Worm (Caenorhabditis elegans) whole organism, young adult: ENCODE results near the gene nhr-280.
A peak's percentile ranks its signal among the peaks of the same experiment; 100 is the strongest.
"Not testable (repeated sequence)": the region's sequence is repeated elsewhere in the genome, so short reads cannot be mapped to it uniquely, and the experiment has no call there.

ENCODE experiments used
- B0019.2 ChIP-seq: fragments of 200-800 bp; sonication (Bioruptor generic); conservative IDR thresholded peaks from 2 replicates; pipeline ENCODE4 v1.3.6; 2022; ENCODE audit warnings: missing genetic modification reagents, missing genetic modification characterization, missing compliant biosample characterization
- F10E7.11 ChIP-seq: sonication (generic microtip); optimal IDR thresholded peaks from 2 replicates; lab custom pipeline; 2017; ENCODE audit warnings: mild to moderate bottlenecking, missing genetic modification characterization, moderate library complexity, missing compliant biosample characterization
- F52B5.7 ChIP-seq: sonication (generic microtip); optimal IDR thresholded peaks from 2 replicates; lab custom pipeline; 2016; ENCODE audit warnings: mild to moderate bottlenecking, missing genetic modification characterization, missing compliant biosample characterization
- F57A8.1 ChIP-seq: fragments of 200-800 bp; sonication (Bioruptor generic); optimal IDR thresholded peaks from 2 replicates; lab custom pipeline; 2018; ENCODE audit warnings: mild to moderate bottlenecking, missing genetic modification characterization, moderate library complexity, missing compliant biosample characterization
- K11D2.4 ChIP-seq: fragments of 200-800 bp; sonication (Bioruptor generic); IDR thresholded peaks from 2 replicates; pipeline ENCODE4 v1.3.6; 2022; ENCODE audit warnings: missing genetic modification reagents, missing genetic modification characterization, missing compliant biosample characterization
- Y53F4B.3 ChIP-seq: fragments of 200-800 bp; sonication (Bioruptor generic); IDR thresholded peaks from 2 replicates; pipeline ENCODE4 v1.3.6; 2022; ENCODE audit warnings: missing genetic modification reagents, missing genetic modification characterization, missing compliant biosample characterization
- Y56A3A.18 ChIP-seq: fragments of 200-800 bp; sonication (Bioruptor generic); IDR thresholded peaks from 2 replicates; pipeline ENCODE4 v1.3.6; 2022; ENCODE audit warnings: missing genetic modification reagents, missing genetic modification characterization, missing compliant biosample characterization
- atf-7 ChIP-seq: sonication (generic microtip); optimal IDR thresholded peaks from 2 replicates; lab custom pipeline; 2017; ENCODE audit warnings: mild to moderate bottlenecking, missing genetic modification characterization, missing compliant biosample characterization
- attf-6 ChIP-seq: fragments of 200-800 bp; sonication (Bioruptor generic); IDR thresholded peaks from 2 replicates; pipeline ENCODE4 v1.3.6; 2022; ENCODE audit warnings: missing genetic modification reagents, missing genetic modification characterization, missing compliant biosample characterization
- cebp-1 ChIP-seq, 2 experiments: fragments of 200-800 bp in 1 of 2; sonication (Bioruptor generic) in 1 of 2; sonication (generic microtip) in 1 of 2; IDR thresholded peaks in 1 of 2; optimal IDR thresholded peaks in 1 of 2; 2 replicates each; pipeline versions ENCODE4 v1.3.6 to Lab custom; 2017 to 2022; ENCODE audit warnings: missing compliant biosample characterization in 2 of 2, missing genetic modification characterization in 2 of 2, mild to moderate bottlenecking in 1 of 2, missing genetic modification reagents in 1 of 2, moderate library complexity in 1 of 2
- cebp-2 ChIP-seq: fragments of 200-800 bp; sonication (Bioruptor generic); IDR thresholded peaks from 2 replicates; pipeline ENCODE4 v1.3.6; 2022; ENCODE audit warnings: missing genetic modification characterization, missing compliant biosample characterization
- ceh-27 ChIP-seq: fragments of 200-800 bp; sonication (Bioruptor generic); optimal IDR thresholded peaks from 2 replicates; lab custom pipeline; 2018; ENCODE audit warnings: mild to moderate bottlenecking, missing genetic modification characterization, moderate library complexity, missing compliant biosample characterization
- ceh-40 ChIP-seq: fragments of 200-800 bp; sonication (Bioruptor generic); IDR thresholded peaks from 2 replicates; pipeline ENCODE4 v1.3.6; 2022; ENCODE audit warnings: missing genetic modification characterization, missing compliant biosample characterization
- dpff-1 ChIP-seq: sonication (generic microtip); optimal IDR thresholded peaks from 2 replicates; lab custom pipeline; 2017; ENCODE audit warnings: mild to moderate bottlenecking, missing genetic modification characterization, missing compliant biosample characterization
- egl-44 ChIP-seq: fragments of 200-800 bp; sonication (Bioruptor generic); IDR thresholded peaks from 2 replicates; pipeline ENCODE4 v1.3.6; 2022; ENCODE audit warnings: missing genetic modification reagents, missing genetic modification characterization, missing compliant biosample characterization
- ets-4 ChIP-seq: fragments of 200-800 bp; sonication (Bioruptor generic); optimal IDR thresholded peaks from 2 replicates; lab custom pipeline; 2018; ENCODE audit warnings: mild to moderate bottlenecking, missing genetic modification characterization, missing compliant biosample characterization
- hlh-26 ChIP-seq: fragments of 200-800 bp; sonication (Bioruptor generic); conservative IDR thresholded peaks from 2 replicates; pipeline ENCODE4 v1.3.6; 2022; ENCODE audit warnings: missing genetic modification reagents, missing genetic modification characterization, missing compliant biosample characterization
- hmg-1.2 ChIP-seq: fragments of 200-800 bp; sonication (Bioruptor generic); IDR thresholded peaks from 2 replicates; pipeline ENCODE4 v1.3.6; 2022; ENCODE audit warnings: missing genetic modification reagents, missing genetic modification characterization, missing compliant biosample characterization
- hmg-20 ChIP-seq: fragments of 200-800 bp; sonication (Bioruptor generic); IDR thresholded peaks from 2 replicates; pipeline ENCODE4 v1.3.6; 2022; ENCODE audit warnings: missing genetic modification reagents, missing genetic modification characterization, missing compliant biosample characterization
- lag-1 ChIP-seq: fragments of 200-800 bp; sonication (Bioruptor generic); IDR thresholded peaks from 2 replicates; pipeline ENCODE4 v1.3.6; 2022; ENCODE audit warnings: missing genetic modification reagents, missing genetic modification characterization, missing compliant biosample characterization
- lin-35 ChIP-seq, 3 experiments: fragments of 150-350 bp in 2 of 3; sonication (generic microtip) in 1 of 3; optimal IDR thresholded peaks; 2 replicates each; lab custom pipeline; 2014 to 2018; ENCODE audit warnings: missing biosample characterization in 3 of 3, missing genetic modification characterization in 3 of 3, missing genetic modification reagents in 3 of 3
- lsl-1 ChIP-seq: fragments of 200-800 bp; sonication (Bioruptor generic); optimal IDR thresholded peaks from 2 replicates; lab custom pipeline; 2018; ENCODE audit warnings: mild to moderate bottlenecking, missing genetic modification characterization, moderate library complexity, missing compliant biosample characterization
- madf-10 ChIP-seq: sonication (generic microtip); optimal IDR thresholded peaks from 2 replicates; lab custom pipeline; 2016; ENCODE audit warnings: mild to moderate bottlenecking, missing genetic modification characterization, missing compliant biosample characterization
- madf-3 ChIP-seq: fragments of 200-800 bp; sonication (Bioruptor generic); IDR thresholded peaks from 2 replicates; pipeline ENCODE4 v1.3.6; 2022; ENCODE audit warnings: missing genetic modification reagents, missing genetic modification characterization, missing compliant biosample characterization
- mes-4 ChIP-seq: sonication (generic microtip); optimal IDR thresholded peaks from 2 replicates; lab custom pipeline; 2016; ENCODE audit warnings: missing genotype, missing genetic modification characterization, missing compliant biosample characterization
- mxl-1 ChIP-seq: sonication (generic microtip); optimal IDR thresholded peaks from 2 replicates; lab custom pipeline; 2016; ENCODE audit warnings: missing genetic modification characterization, missing compliant biosample characterization
- nhr-120 ChIP-seq: fragments of 200-800 bp; sonication (Bioruptor generic); IDR thresholded peaks from 2 replicates; pipeline ENCODE4 v1.3.6; 2022; ENCODE audit warnings: missing genetic modification characterization, missing compliant biosample characterization
- nhr-27 ChIP-seq: fragments of 200-800 bp; sonication (Bioruptor generic); optimal IDR thresholded peaks from 2 replicates; lab custom pipeline; 2018; ENCODE audit warnings: mild to moderate bottlenecking, missing genetic modification characterization, moderate library complexity, missing compliant biosample characterization
- nhr-90 ChIP-seq: sonication (generic microtip); optimal IDR thresholded peaks from 2 replicates; lab custom pipeline; 2016; ENCODE audit warnings: missing genotype, mild to moderate bottlenecking, missing genetic modification characterization, missing compliant biosample characterization
- rcor-1 ChIP-seq: fragments of 200-800 bp; sonication (Bioruptor generic); IDR thresholded peaks from 2 replicates; pipeline ENCODE4 v1.3.6; 2022; ENCODE audit warnings: missing genetic modification reagents, missing genetic modification characterization, missing compliant biosample characterization
- rec-8 ChIP-seq, 2 experiments: sonication (generic microtip); optimal IDR thresholded peaks; 2 replicates each; lab custom pipeline; 2016; ENCODE audit warnings: mild to moderate bottlenecking in 2 of 2, missing genetic modification characterization in 2 of 2, missing genetic modification reagents in 2 of 2, missing genotype in 2 of 2, missing biosample characterization in 1 of 2, missing compliant biosample characterization in 1 of 2, moderate library complexity in 1 of 2
- tbp1 ChIP-seq: fragments of 200-800 bp; sonication (Bioruptor generic); optimal IDR thresholded peaks from 2 replicates; lab custom pipeline; 2018; ENCODE audit warnings: mild to moderate bottlenecking, missing genetic modification characterization, missing compliant biosample characterization
- unc-130 ChIP-seq: sonication (generic microtip); optimal IDR thresholded peaks from 2 replicates; lab custom pipeline; 2016; ENCODE audit warnings: missing genetic modification reagents, missing genetic modification characterization, missing compliant biosample characterization
- unc-62 ChIP-seq: fragments of 150-350 bp; optimal IDR thresholded peaks from 2 replicates; lab custom pipeline; 2014; ENCODE audit warnings: missing biosample characterization, missing genetic modification reagents, missing genetic modification characterization
- ztf-26 ChIP-seq: sonication (generic microtip); optimal IDR thresholded peaks from 2 replicates; lab custom pipeline; 2017; ENCODE audit warnings: missing genetic modification characterization, missing compliant biosample characterization

nhr-280 gene

DNA sequence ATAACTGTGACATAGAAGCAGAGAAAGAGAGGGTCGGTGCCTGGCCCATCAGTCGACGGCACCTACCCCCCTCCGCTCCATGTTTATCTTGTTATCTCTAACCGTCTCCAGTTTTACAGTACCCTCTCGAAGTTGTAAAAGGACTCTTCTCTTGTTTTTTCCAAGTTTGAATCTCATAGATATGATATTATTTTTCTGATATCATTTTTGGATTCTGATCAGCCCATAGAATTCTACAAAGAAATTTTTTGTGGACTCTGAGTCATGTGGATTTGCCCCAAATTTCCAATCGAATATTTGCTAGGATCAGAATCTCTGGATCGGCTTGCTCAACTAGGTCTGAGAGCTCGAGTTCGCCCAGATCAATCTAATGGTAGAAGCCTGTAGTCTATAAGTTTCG, 15.9 kb downstream of the nhr-280 start, which contains the start of gene C29F9.6:
Gene C29F9.6, plus strand, starts transcription at position 301 of the 400 bp plus-strand sequence.
- no peak for TF ChIP-seq mes-4 (tag; lab: Kevin White, UChicago)
- no peak for TF ChIP-seq rcor-1 (GFP tag; lab: Robert Waterston, UW)
- no peak for TF ChIP-seq madf-10
- TF ChIP-seq egl-44 (GFP tag; lab: Robert Waterston, UW) = no peak
- TF ChIP-seq hmg-20 = no peak
- no peak for TF ChIP-seq nhr-90 (tag; lab: Kevin White, UChicago)
- no peak for TF ChIP-seq tbp1
- no peak for TF ChIP-seq F10E7.11 (tag; lab: Kevin White, UChicago)
- no peak for TF ChIP-seq F52B5.7 (tag; lab: Kevin White, UChicago)
- no peak for TF ChIP-seq B0019.2 (GFP tag; lab: Robert Waterston, UW)
- TF ChIP-seq lag-1 (GFP tag; lab: Robert Waterston, UW) = no peak
- TF ChIP-seq attf-6 (GFP tag; lab: Robert Waterston, UW) = no peak
- no peak for TF ChIP-seq hlh-26 (GFP tag; lab: Robert Waterston, UW)
- TF ChIP-seq lin-35 (GFP tag; optimal IDR thresholded peaks at IDR 0.05; lab: Kevin White, UChicago) = no peak
- no peak for TF ChIP-seq dpff-1
- TF ChIP-seq Y53F4B.3 (GFP tag; lab: Robert Waterston, UW) = no peak
- no peak for TF ChIP-seq unc-62
- no peak for TF ChIP-seq Y56A3A.18 (GFP tag; lab: Robert Waterston, UW)
- TF ChIP-seq mxl-1 = no peak

DNA sequence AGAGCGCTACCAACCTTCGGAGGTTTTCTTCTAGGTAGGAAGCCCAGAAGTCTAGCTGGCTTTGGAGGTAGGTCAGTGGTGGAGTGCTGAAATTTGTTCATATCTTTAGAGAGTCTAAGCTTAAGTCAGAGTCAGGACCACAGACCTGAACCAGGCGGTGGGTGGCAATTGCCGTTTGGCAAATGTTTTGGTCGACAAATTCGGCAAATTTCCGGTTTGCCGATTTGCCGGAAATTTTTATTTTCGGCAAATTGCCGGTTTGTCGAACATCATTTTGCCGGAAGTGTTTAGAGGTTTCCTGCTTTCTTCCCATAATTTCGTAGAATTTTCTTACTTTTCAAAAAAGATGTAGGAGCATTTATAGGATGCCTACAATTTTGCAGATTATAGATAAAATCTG, 31.7 kb downstream of the nhr-280 start, which contains the start of gene C29F9.9:
Gene C29F9.9, minus strand, starts transcription at position 101 of the 400 bp plus-strand sequence.
- TF ChIP-seq Y53F4B.3 (GFP tag; lab: Robert Waterston, UW); rec-8 (tag; optimal IDR thresholded peaks at IDR 0.05; lab: Kevin White, UChicago); nhr-120 (GFP tag; lab: Robert Waterston, UW): not testable (repeated sequence)

- not testable (repeated sequence) for TF ChIP-seq ztf-26; nhr-27 (tag; lab: Kevin White, UChicago); atf-7 (tag; lab: Kevin White, UChicago)
Measured at ce11 chrIII:97018-97417, 33.5 kb downstream of the nhr-280 start, which contains the start of gene C29F9.8. TSS of gene C29F9.8 (minus strand) at chrIII:97118.

DNA sequence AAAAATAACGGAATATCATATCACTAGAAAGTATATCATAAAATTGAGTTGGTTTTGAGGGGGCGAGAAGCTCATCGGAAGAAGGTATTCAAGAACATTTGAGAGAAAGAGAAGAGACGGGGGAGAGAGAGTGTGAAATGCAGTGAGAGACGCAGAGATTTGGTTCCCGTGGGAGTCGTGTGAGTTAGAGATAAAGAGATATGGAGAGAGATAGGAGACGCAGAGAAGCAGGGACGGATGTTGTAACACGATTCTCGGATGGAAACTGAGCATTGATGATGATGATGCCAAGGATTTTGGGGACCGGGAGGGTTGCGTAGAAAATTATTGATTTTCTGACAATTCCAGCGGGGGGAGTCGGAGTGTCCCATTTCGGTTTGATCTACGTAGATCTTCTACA, 34.4 kb downstream of the nhr-280 start:
- peak; percentile 90 for TF ChIP-seq hmg-1.2 (GFP tag; lab: Robert Waterston, UW)
- no peak for TF ChIP-seq cebp-1 (GFP tag; IDR thresholded peaks at IDR 0.05; lab: Robert Waterston, UW)
- TF ChIP-seq cebp-1 (tag; optimal IDR thresholded peaks at IDR 0.05; lab: Kevin White, UChicago) = peak; percentile 0
- no peak for TF ChIP-seq egl-44 (GFP tag; lab: Robert Waterston, UW)
- no peak for TF ChIP-seq rec-8 (tag; optimal IDR thresholded peaks at IDR 0.05; lab: Kevin White, UChicago)

- TF ChIP-seq hmg-1.2 (GFP tag; lab: Robert Waterston, UW) (peak; percentile 88), cebp-1 (GFP tag; IDR thresholded peaks at IDR 0.05; lab: Robert Waterston, UW) (no peak), cebp-1 (tag; optimal IDR thresholded peaks at IDR 0.05; lab: Kevin White, UChicago) (peak; percentile 42), unc-130 (GFP tag; lab: Kevin White, UChicago) (no peak), ceh-40 (GFP tag; lab: Robert Waterston, UW) (no peak)
Measured at ce11 chrIII:94759-95330, 35.7 kb downstream of the nhr-280 start, which contains the start of gene pat-4. TSS of gene pat-4 (minus strand) at chrIII:94809.

DNA sequence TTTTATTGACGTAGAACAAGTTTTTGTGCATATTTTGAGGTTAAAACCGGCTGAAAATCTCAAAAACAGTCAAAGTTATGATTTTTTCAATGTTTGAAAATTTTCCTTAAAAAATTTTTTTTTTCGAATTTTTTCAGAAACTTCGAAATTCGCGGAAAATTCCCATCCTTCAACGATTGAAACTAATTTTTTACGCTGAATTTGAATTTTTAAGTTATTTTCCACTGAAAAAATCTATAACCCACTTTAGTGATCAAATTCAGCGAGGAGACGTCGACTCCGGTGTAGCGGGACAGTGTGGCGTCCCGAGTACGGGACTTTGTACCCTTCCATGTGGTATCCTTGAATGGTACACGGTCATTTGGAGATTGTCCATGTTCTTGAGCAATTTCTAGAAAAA, 38.3 kb downstream of the nhr-280 start:
- TF ChIP-seq madf-3 (no peak), F57A8.1 (no peak), cebp-2 (no peak), ets-4 (GFP tag; lab: Kevin White, UChicago) (no peak), lsl-1 (no peak), ceh-27 (GFP tag; lab: Kevin White, UChicago) (no peak), K11D2.4 (GFP tag; lab: Robert Waterston, UW) (no peak)
